Fruit fly (Drosophila melanogaster): ENCODE data around the gene Fadd.
A peak's percentile ranks its signal among the peaks of the same experiment; 100 is the strongest.

Fadd gene

DNA sequence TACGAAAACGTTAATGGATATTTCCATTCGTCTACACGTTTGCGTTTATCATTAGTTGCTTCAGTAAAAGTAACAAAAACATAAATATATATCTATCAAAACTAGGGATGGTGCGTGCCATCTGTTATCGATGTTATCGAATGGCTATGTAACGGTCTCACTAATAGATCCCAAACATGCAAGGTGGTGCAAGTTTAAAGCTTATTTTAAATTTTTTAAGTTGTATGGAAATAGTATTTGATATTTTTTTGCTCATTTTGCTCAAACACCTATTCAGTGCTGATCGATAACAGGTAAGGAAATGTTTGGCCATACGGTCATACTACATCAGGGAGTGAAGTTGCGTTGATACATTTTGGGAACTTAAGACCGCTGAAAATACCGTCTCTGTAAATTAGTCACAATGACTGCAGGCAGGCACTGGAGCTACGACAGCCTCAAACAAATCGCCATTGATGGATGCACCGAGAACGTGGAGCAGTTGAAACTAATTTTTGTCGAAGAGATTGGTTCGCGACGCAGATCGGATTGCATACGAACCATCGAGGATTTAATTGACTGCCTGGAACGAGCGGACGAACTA, at the start of gene Fadd, which contains the start of the genes CG45099, CG6015 and pit:
Fadd (plus strand) TSS at position 296 of the 583 bp plus-strand sequence.
CG45099 (minus strand) TSS at position 127 of the 583 bp plus-strand sequence.
CG6015 (minus strand) TSS at position 127 of the 583 bp plus-strand sequence.
pit (plus strand) TSS at position 139 of the 583 bp plus-strand sequence.
- no peak for TF ChIP-seq crp (GFP tag; optimal IDR thresholded peaks at IDR 0.05)
- TF ChIP-seq CG18599 (GFP tag; optimal IDR thresholded peaks at IDR 0.05): no peak
- no peak for TF ChIP-seq croc (GFP tag; conservative IDR thresholded peaks at IDR 0.05)
- no peak for TF ChIP-seq slou (GFP tag; optimal IDR thresholded peaks at IDR 0.05)
- TF ChIP-seq CG12769 (tag; optimal IDR thresholded peaks at IDR 0.05): no peak
- TF ChIP-seq Elba2 (GFP tag; optimal IDR thresholded peaks at IDR 0.05): no peak
- TF ChIP-seq otp (GFP tag; IDR thresholded peaks at IDR 0.05): no peak
- no peak for TF ChIP-seq HLH3B (GFP tag; IDR thresholded peaks at IDR 0.05)
- no peak for TF ChIP-seq sens-2 (GFP tag; IDR thresholded peaks at IDR 0.05)
- no peak for TF ChIP-seq da (GFP tag; optimal IDR thresholded peaks at IDR 0.05)
- no peak for TF ChIP-seq CG10462 (GFP tag; optimal IDR thresholded peaks at IDR 0.05)
- TF ChIP-seq CG13775 (GFP tag; optimal IDR thresholded peaks at IDR 0.05): no peak
- TF ChIP-seq eve (GFP tag; optimal IDR thresholded peaks at IDR 0.05): no peak
- no peak for TF ChIP-seq Hey (tag; optimal IDR thresholded peaks at IDR 0.05)
- no peak for TF ChIP-seq gcm2 (GFP tag; optimal IDR thresholded peaks at IDR 0.05)
- TF ChIP-seq bowl (GFP tag; IDR thresholded peaks at IDR 0.05): no peak
- TF ChIP-seq CG2678 (tag; optimal IDR thresholded peaks at IDR 0.05): no peak
- TF ChIP-seq sim (GFP tag; IDR thresholded peaks at IDR 0.05): no peak
- TF ChIP-seq her (GFP tag; optimal IDR thresholded peaks at IDR 0.05): no peak
- no peak for TF ChIP-seq prd (optimal IDR thresholded peaks at IDR 0.05)
- no peak for TF ChIP-seq prd (GFP tag; IDR thresholded peaks at IDR 0.05)
- no peak for TF ChIP-seq CG10147 (GFP tag; optimal IDR thresholded peaks at IDR 0.05)
- no peak for TF ChIP-seq br (optimal IDR thresholded peaks at IDR 0.05)
- TF ChIP-seq CG42726 (GFP tag; IDR thresholded peaks at IDR 0.05; ENCODE audit: partially characterized antibody): no peak
- TF ChIP-seq odd (GFP tag; optimal IDR thresholded peaks at IDR 0.05): no peak
- no peak for TF ChIP-seq Awh (GFP tag; IDR thresholded peaks at IDR 0.05)
- peak; percentile 25 for TF ChIP-seq Myb (GFP tag; optimal IDR thresholded peaks at IDR 0.05)
- no peak for TF ChIP-seq CG17912 (GFP tag; optimal IDR thresholded peaks at IDR 0.05)
- no peak for TF ChIP-seq lola (GFP tag; optimal IDR thresholded peaks at IDR 0.05)
- no peak for TF ChIP-seq CG6765 (GFP tag; optimal IDR thresholded peaks at IDR 0.05)
- no peak for TF ChIP-seq CG18619 (GFP tag; optimal IDR thresholded peaks at IDR 0.05)
- TF ChIP-seq HmgD (GFP tag; optimal IDR thresholded peaks at IDR 0.05): no peak
- TF ChIP-seq klu (GFP tag; IDR thresholded peaks at IDR 0.05): no peak
- no peak for TF ChIP-seq Meics (GFP tag; optimal IDR thresholded peaks at IDR 0.05)
- TF ChIP-seq CG31441 (GFP tag; IDR thresholded peaks at IDR 0.05): no peak
- no peak for TF ChIP-seq CG12071 (GFP tag; optimal IDR thresholded peaks at IDR 0.05)
- TF ChIP-seq CG10274 (GFP tag; optimal IDR thresholded peaks at IDR 0.05): no peak
- TF ChIP-seq Ada2b (GFP tag; IDR thresholded peaks at IDR 0.05): no peak
- TF ChIP-seq CG13287 (GFP tag; IDR thresholded peaks at IDR 0.05; ENCODE audit: partially characterized antibody): peak; percentile 77
- TF ChIP-seq lov (optimal IDR thresholded peaks at IDR 0.05): no peak
- no peak for TF ChIP-seq lov (GFP tag; IDR thresholded peaks at IDR 0.05)
- TF ChIP-seq TFAM (GFP tag; optimal IDR thresholded peaks at IDR 0.05): no peak
- peak; percentile 32; the same call in 1 of the 2 replicates for TF ChIP-seq ato (GFP tag; IDR thresholded peaks at IDR 0.05; ENCODE audit: partially characterized antibody)
- TF ChIP-seq ind (GFP tag; optimal IDR thresholded peaks at IDR 0.05): no peak
- TF ChIP-seq HLHmδ (GFP tag; optimal IDR thresholded peaks at IDR 0.05): no peak
- peak; percentile 66 for TF ChIP-seq MBD-R2 (GFP tag; IDR thresholded peaks at IDR 0.05)
- TF ChIP-seq HLH54F (GFP tag; optimal IDR thresholded peaks at IDR 0.05): no peak
- TF ChIP-seq maf-S (GFP tag; optimal IDR thresholded peaks at IDR 0.05): no peak
- TF ChIP-seq toy (GFP tag; IDR thresholded peaks at IDR 0.05): no peak
- no peak for TF ChIP-seq ro (GFP tag; IDR thresholded peaks at IDR 0.05)
- TF ChIP-seq run (tag; optimal IDR thresholded peaks at IDR 0.05): no peak
- no peak for TF ChIP-seq ems (GFP tag; optimal IDR thresholded peaks at IDR 0.05)

Data from whole organism, embryonic.